Fruit fly (Drosophila melanogaster) whole organism, prepupa: Measurements from ENCODE around the gene CG9806.

Experiments
- CG10669 ChIP-seq: fragments of 200-800 bp; sonication (Bioruptor generic); optimal IDR thresholded peaks from 3 replicates; lab custom pipeline; 2018; ENCODE audit warnings: missing biosample characterization, mild to moderate bottlenecking, missing genetic modification characterization, moderate library complexity
- CG11294 ChIP-seq: fragments of 200-800 bp; sonication (Bioruptor generic); IDR thresholded peaks from 2 replicates; pipeline ENCODE4 v1.3.6; 2022; ENCODE audit warnings: missing biosample characterization, missing genetic modification characterization
- CG11762 ChIP-seq: fragments of 200-800 bp; sonication (Bioruptor generic); optimal IDR thresholded peaks from 3 replicates; lab custom pipeline; 2016; ENCODE audit warnings: missing biosample characterization, missing genetic modification characterization; ENCODE audit not compliant: insufficient read depth
- CG1621 ChIP-seq: fragments of 200-800 bp; sonication (Bioruptor generic); optimal IDR thresholded peaks from 3 replicates; lab custom pipeline; 2018; ENCODE audit warnings: missing biosample characterization, mild to moderate bottlenecking, missing genetic modification characterization
- CG31627 ChIP-seq: fragments of 200-800 bp; sonication (Bioruptor generic); optimal IDR thresholded peaks from 3 replicates; lab custom pipeline; 2016; ENCODE audit warnings: missing biosample characterization, missing genetic modification characterization
- CG32006 ChIP-seq: fragments of 200-800 bp; sonication (Bioruptor generic); optimal IDR thresholded peaks from 3 replicates; lab custom pipeline; 2017; ENCODE audit warnings: missing biosample characterization, mild to moderate bottlenecking, missing genetic modification characterization
- CG34406 ChIP-seq: fragments of 200-800 bp; sonication (Bioruptor generic); optimal IDR thresholded peaks from 3 replicates; lab custom pipeline; 2016; ENCODE audit warnings: missing biosample characterization, missing genetic modification characterization
- CG3919 ChIP-seq: fragments of 200-800 bp; sonication (Bioruptor generic); optimal IDR thresholded peaks from 3 replicates; lab custom pipeline; 2016; ENCODE audit warnings: missing biosample characterization, missing genetic modification characterization
- CG4318 ChIP-seq: fragments of 200-800 bp; sonication (Bioruptor generic); optimal IDR thresholded peaks from 3 replicates; lab custom pipeline; 2017; ENCODE audit warnings: missing biosample characterization, mild to moderate bottlenecking, missing genetic modification characterization
- CG6276 ChIP-seq: fragments of 200-800 bp; sonication (Bioruptor generic); optimal IDR thresholded peaks from 2 replicates; lab custom pipeline; 2017; ENCODE audit warnings: missing biosample characterization, mild to moderate bottlenecking, missing genetic modification characterization
- CG6792 ChIP-seq: fragments of 200-800 bp; sonication (Bioruptor generic); optimal IDR thresholded peaks from 3 replicates; lab custom pipeline; 2016; ENCODE audit warnings: missing biosample characterization, missing genetic modification characterization
- CG6808 ChIP-seq: fragments of 200-800 bp; sonication (Bioruptor generic); optimal IDR thresholded peaks from 3 replicates; lab custom pipeline; 2017; ENCODE audit warnings: missing biosample characterization, missing genetic modification characterization, mild to moderate bottlenecking, moderate library complexity, missing genetic modification reagents
- CG7368 ChIP-seq: fragments of 200-800 bp; sonication (Bioruptor generic); optimal IDR thresholded peaks from 3 replicates; lab custom pipeline; 2016; ENCODE audit warnings: missing biosample characterization, missing genetic modification characterization
- CG8119 ChIP-seq: fragments of 200-800 bp; sonication (Bioruptor generic); IDR thresholded peaks from 3 replicates; pipeline ENCODE4 v1.3.6; 2022; ENCODE audit warnings: missing biosample characterization, missing genetic modification characterization
- CG8632 ChIP-seq: fragments of 200-800 bp; sonication (Bioruptor generic); optimal IDR thresholded peaks from 3 replicates; lab custom pipeline; 2016; ENCODE audit warnings: missing biosample characterization, missing genetic modification characterization
- Eip78C ChIP-seq: fragments of 200-800 bp; sonication (Bioruptor generic); peaks from one replicate; lab custom pipeline; 2016; ENCODE audit warnings: missing biosample characterization, missing genetic modification characterization
- Ets96B ChIP-seq: fragments of 200-800 bp; optimal IDR thresholded peaks from 2 replicates; lab custom pipeline; 2019; ENCODE audit warnings: missing biosample characterization, mild to moderate bottlenecking, missing genetic modification characterization, moderate library complexity
- Gug ChIP-seq: fragments of 200-800 bp; sonication (Bioruptor generic); IDR thresholded peaks from 2 replicates; pipeline ENCODE4 v1.3.6; 2022; ENCODE audit warnings: missing biosample characterization, missing genetic modification characterization
- Hr39 ChIP-seq: fragments of 200-800 bp; sonication (Bioruptor generic); optimal IDR thresholded peaks from 2 replicates; lab custom pipeline; 2016; ENCODE audit warnings: missing biosample characterization, missing genetic modification characterization
- OdsH ChIP-seq: fragments of 200-800 bp; sonication (Bioruptor generic); optimal IDR thresholded peaks from 3 replicates; lab custom pipeline; 2016; ENCODE audit warnings: missing biosample characterization, missing genetic modification characterization
- Smox ChIP-seq: fragments of 200-800 bp; sonication (Bioruptor generic); optimal IDR thresholded peaks from 3 replicates; lab custom pipeline; 2016; ENCODE audit warnings: missing biosample characterization, missing genetic modification characterization
- Sox14 ChIP-seq: fragments of 200-800 bp; sonication (Bioruptor generic); optimal IDR thresholded peaks from 3 replicates; lab custom pipeline; 2016; ENCODE audit warnings: missing biosample characterization, missing genetic modification characterization
- achi ChIP-seq: fragments of 200-800 bp; sonication (Bioruptor generic); optimal IDR thresholded peaks from 3 replicates; lab custom pipeline; 2016; ENCODE audit warnings: missing biosample characterization, missing genetic modification characterization
- dac ChIP-seq: fragments of 200-800 bp; sonication (Bioruptor generic); optimal IDR thresholded peaks from 2 replicates; lab custom pipeline; 2017; ENCODE audit warnings: missing biosample characterization, mild to moderate bottlenecking, missing genetic modification characterization
- eg ChIP-seq: fragments of 200-800 bp; sonication (Bioruptor generic); IDR thresholded peaks from 3 replicates; pipeline ENCODE4 v1.3.6; 2022; ENCODE audit warnings: missing biosample characterization, missing genetic modification characterization
- esn ChIP-seq: fragments of 200-800 bp; sonication (Bioruptor generic); optimal IDR thresholded peaks from 2 replicates; lab custom pipeline; 2016; ENCODE audit warnings: missing biosample characterization, mild to moderate bottlenecking, missing genetic modification characterization, moderate library complexity
- fd85E ChIP-seq: fragments of 200-800 bp; sonication (Bioruptor generic); optimal IDR thresholded peaks from 3 replicates; lab custom pipeline; 2016; ENCODE audit warnings: missing biosample characterization, missing genetic modification characterization
- fkh ChIP-seq: fragments of 200-800 bp; sonication (Bioruptor generic); optimal IDR thresholded peaks from 3 replicates; lab custom pipeline; 2017; ENCODE audit warnings: missing biosample characterization, mild to moderate bottlenecking, missing genetic modification characterization, moderate library complexity
- lz ChIP-seq: fragments of 200-800 bp; sonication (Bioruptor generic); optimal IDR thresholded peaks from 3 replicates; lab custom pipeline; 2016; ENCODE audit warnings: missing biosample characterization, missing genetic modification characterization
- net ChIP-seq: fragments of 200-800 bp; sonication (Bioruptor generic); optimal IDR thresholded peaks from 3 replicates; lab custom pipeline; 2016; ENCODE audit warnings: missing biosample characterization, missing genetic modification characterization
- spab ChIP-seq: fragments of 200-800 bp; sonication (Bioruptor generic); optimal IDR thresholded peaks from 2 replicates; lab custom pipeline; 2017; ENCODE audit warnings: missing biosample characterization, mild to moderate bottlenecking, missing genetic modification characterization, missing genetic modification reagents
- ss ChIP-seq, 2 experiments: fragments of 200-800 bp; sonication (Bioruptor generic); optimal IDR thresholded peaks; 2 replicates in 1 of 2; 3 replicates in 1 of 2; lab custom pipeline; 2017 to 2018; ENCODE audit warnings: mild to moderate bottlenecking in 2 of 2, missing biosample characterization in 2 of 2, missing genetic modification characterization in 2 of 2, moderate library complexity in 1 of 2
- svp ChIP-seq: fragments of 200-800 bp; sonication (Bioruptor generic); peaks from one replicate; lab custom pipeline; 2016; ENCODE audit warnings: missing biosample characterization, missing genetic modification characterization
- topi ChIP-seq: fragments of 200-800 bp; sonication (Bioruptor generic); optimal IDR thresholded peaks from 3 replicates; lab custom pipeline; 2016; ENCODE audit warnings: missing biosample characterization, missing genetic modification characterization
- vri ChIP-seq: fragments of 200-800 bp; sonication (Bioruptor generic); optimal IDR thresholded peaks from 3 replicates; lab custom pipeline; 2016; ENCODE audit warnings: missing biosample characterization, mild to moderate bottlenecking, missing genetic modification characterization

Gene CG9806

DNA sequence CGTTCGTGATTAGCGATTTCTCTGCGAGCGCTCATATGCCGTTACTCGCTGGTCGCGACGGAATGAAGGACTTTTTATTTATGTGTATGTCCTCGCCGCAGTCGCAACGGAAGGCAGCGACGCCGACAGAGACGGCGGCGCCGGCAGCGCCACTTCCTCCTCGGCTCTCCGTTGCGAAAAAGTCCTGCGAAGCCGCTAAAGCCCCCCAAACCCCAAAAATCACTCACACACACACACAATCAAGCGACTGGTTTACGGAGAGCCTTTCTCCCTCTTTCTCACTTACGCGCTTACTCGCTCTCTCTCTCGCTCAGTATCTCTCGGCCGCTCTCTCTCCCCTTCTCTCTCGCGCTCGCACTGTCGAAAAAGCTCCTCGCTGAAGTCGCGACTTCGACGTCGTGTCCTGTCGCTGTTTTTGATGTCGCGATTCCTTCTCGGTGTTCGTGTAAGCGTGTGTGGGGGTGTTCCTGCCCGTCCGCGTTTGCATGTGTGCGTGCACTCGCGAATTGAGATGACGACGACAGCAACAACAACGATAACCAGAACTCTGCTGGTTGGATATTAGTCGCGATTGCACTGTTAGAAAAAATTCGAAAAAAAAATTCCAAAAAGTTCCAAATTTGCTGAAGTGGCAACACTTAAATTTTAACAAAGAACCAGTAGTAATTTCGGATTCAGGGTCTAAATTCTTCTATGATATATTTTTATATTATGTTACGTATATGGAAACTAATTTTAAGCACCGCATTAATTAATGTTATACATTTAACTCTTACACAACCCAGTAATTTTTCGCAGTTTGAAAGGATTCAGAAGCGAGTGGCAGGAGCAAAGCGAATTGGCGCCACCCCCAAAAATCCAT lies 6.5 kb downstream of the CG9806 start, which contains the start of gene CG43347 (continued):
- TF ChIP-seq CG6792 = peak; percentile 28
- TF ChIP-seq CG11294 (GFP tag; lab: Robert Waterston, UW) = no peak
- TF ChIP-seq eg = 0 out of 3 replicates have a peak, but pooled peaks have one; percentile 31
- no peak for TF ChIP-seq Gug (GFP tag; lab: Robert Waterston, UW)
- peak; percentile 31 for TF ChIP-seq esn (GFP tag; lab: Kevin White, UChicago)
- no peak for TF ChIP-seq fd85E
- TF ChIP-seq Sox14 (GFP tag; lab: Kevin White, UChicago) = peak; percentile 13
- TF ChIP-seq CG10669 (GFP tag; lab: Kevin White, UChicago) = peak; percentile 51
- peak; percentile 4 to 59 for TF ChIP-seq ss (GFP tag; optimal IDR thresholded peaks at IDR 0.05; lab: Kevin White, UChicago)
- TF ChIP-seq CG34406 (GFP tag; lab: Kevin White, UChicago) = peak; percentile 27
- TF ChIP-seq CG4318 (GFP tag; lab: Kevin White, UChicago) = peak; percentile 46
- peak; percentile 45 for TF ChIP-seq spab (GFP tag; lab: Kevin White, UChicago)
- TF ChIP-seq CG6276 = peak; percentile 41
- TF ChIP-seq vri (GFP tag; lab: Kevin White, UChicago) = no peak
- TF ChIP-seq CG8119 = peak; percentile 51
- peak; percentile 29 for TF ChIP-seq CG8632 (GFP tag; lab: Kevin White, UChicago)
- peak; percentile 45 for TF ChIP-seq CG6808 (GFP tag; lab: Kevin White, UChicago)
- TF ChIP-seq net = peak; percentile 26
- TF ChIP-seq achi = peak; percentile 43
- TF ChIP-seq topi (GFP tag; lab: Kevin White, UChicago) = peak; percentile 41

- no peak for TF ChIP-seq CG1621 (tag; lab: Kevin White, UChicago)
- TF ChIP-seq eg = no peak
- TF ChIP-seq CG11762 (GFP tag; lab: Kevin White, UChicago) = no peak
- no peak for TF ChIP-seq ss (GFP tag; optimal IDR thresholded peaks at IDR 0.05; lab: Kevin White, UChicago)
- no peak for TF ChIP-seq CG6808 (GFP tag; lab: Kevin White, UChicago)
- TF ChIP-seq OdsH (GFP tag; lab: Kevin White, UChicago) = no peak
- no peak for TF ChIP-seq fkh (GFP tag; lab: Kevin White, UChicago)
Measured at dm6 chrX:10618491-10618890, 8.4 kb downstream of the CG9806 start.

DNA sequence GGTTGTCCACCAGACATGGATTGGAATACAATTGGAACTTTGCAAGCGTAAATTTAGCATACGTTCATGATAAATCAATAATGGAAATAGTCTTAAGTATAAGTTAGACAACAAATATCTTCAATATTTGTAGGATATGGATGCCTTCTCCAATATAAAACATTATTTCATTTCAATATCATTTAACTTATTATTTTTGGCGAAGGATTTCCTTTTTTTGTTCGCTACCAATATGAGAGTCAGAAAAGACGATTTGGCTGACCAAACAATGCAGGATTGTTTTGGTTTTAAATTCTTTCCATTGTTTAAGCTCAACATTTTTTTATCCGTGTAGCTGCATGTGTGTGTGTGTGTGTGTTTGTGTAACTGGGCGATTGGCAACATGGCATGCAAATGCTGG lies 11.7 kb downstream of the CG9806 start:
- TF ChIP-seq Smox (GFP tag; lab: Kevin White, UChicago) = no peak
- peak; percentile 44 for TF ChIP-seq CG32006 (GFP tag; lab: Kevin White, UChicago)
- peak in 1 of 2 experiments; percentile 6 for TF ChIP-seq ss (GFP tag; optimal IDR thresholded peaks at IDR 0.05; lab: Kevin White, UChicago)
- TF ChIP-seq topi (GFP tag; lab: Kevin White, UChicago) = peak; percentile 4
- TF ChIP-seq CG3919 (GFP tag; lab: Kevin White, UChicago) = no peak
- TF ChIP-seq lz (GFP tag; lab: Kevin White, UChicago) = no peak
- peak; percentile 67 for TF ChIP-seq svp
- TF ChIP-seq CG6808 (GFP tag; lab: Kevin White, UChicago) = peak; percentile 23
- no peak for TF ChIP-seq CG31627
- TF ChIP-seq Eip78C (GFP tag; lab: Kevin White, UChicago) = peak; percentile 55
- no peak for TF ChIP-seq Hr39 (GFP tag; lab: Kevin White, UChicago)
- no peak for TF ChIP-seq Ets96B (tag; lab: Kevin White, UChicago)

DNA sequence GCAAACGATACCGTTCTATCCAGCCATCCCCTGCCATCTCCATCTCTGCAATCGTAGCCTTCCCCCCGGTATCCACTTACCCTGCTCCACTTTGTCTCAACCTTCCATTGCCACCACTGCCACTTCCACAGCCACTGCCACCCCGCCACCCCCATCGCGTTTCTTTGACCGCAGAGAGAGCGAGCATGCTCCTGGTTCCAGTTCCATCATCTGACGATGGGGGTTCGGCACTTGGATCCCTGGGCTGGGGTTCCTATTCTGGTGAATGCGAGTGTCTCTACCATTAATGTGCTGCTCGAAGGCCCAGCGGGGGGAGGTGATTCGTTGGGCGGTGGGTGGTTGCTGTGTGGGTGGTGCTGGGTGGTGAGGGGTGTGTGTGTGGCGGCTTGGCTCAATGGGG lies 13.3 kb downstream of the CG9806 start:
- TF ChIP-seq CG7368 (GFP tag; lab: Kevin White, UChicago) (peak; percentile 24), dac (GFP tag; lab: Kevin White, UChicago) (no peak), svp (peak; percentile 1)
- TF ChIP-seq, all 60 proteins: peak for 2
